Comparison of ENCODE assay signal across 4 worm cellular contexts in the genomic region with DNA sequence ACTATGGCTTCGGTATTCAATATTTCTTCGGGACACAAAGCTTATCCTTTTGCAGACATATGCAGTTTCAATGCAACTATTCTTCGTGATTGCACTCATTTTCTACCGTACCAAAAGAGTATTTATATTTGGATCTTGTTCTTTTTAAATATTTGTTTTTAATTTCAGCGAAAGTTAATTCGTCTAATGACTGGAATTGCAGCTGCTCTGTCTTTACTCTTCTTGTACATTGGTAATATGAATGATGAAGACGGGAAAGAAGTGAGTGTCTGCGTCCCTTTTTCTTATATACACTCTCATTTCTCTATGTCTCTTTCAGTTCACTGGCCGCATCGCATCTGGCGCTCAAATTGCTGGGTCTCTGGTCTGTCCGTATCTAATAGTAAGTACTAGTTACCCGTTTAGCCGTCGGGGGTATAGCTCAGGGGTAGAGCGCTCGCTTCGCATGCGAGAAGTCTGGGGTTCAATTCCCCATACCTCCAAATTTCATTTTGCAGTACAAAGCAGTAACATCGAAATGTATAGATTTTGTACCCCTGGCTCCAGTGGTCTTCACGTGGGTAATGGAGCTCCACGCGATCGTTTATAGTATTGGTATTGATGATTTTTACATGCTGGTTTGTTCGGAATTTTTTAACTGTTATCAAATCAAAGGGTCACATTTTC.
TF ChIP-seq lines count a peak whose summit lies in the region.

No protein-coding gene starts in this region.

TF ChIP-seq in whole organism, L2 larva, 48 proteins besides CTCF, POLR2A, EP300 and RAD21 (continued from another document):
- TF ChIP-seq gmeb-1 (tag; optimal IDR thresholded peaks at IDR 0.05; lab: Kevin White, UChicago) (peak; percentile 66), nhr-11 (tag; optimal IDR thresholded peaks at IDR 0.05; lab: Kevin White, UChicago) (no peak), nhr-21 (tag; optimal IDR thresholded peaks at IDR 0.05; lab: Kevin White, UChicago) (peak; percentile 71), unc-55 (GFP tag; optimal IDR thresholded peaks at IDR 0.05; lab: Kevin White, UChicago) (no peak), ceh-16 (tag; optimal IDR thresholded peaks at IDR 0.05; lab: Kevin White, UChicago) (peak; percentile 48), lsy-2 (tag; optimal IDR thresholded peaks at IDR 0.05; lab: Kevin White, UChicago) (peak; percentile 54 to 56), sem-4 (tag; optimal IDR thresholded peaks at IDR 0.05; lab: Kevin White, UChicago) (peak; percentile 34), elt-1 (tag; optimal IDR thresholded peaks at IDR 0.05; lab: Kevin White, UChicago) (no peak), egl-27 (tag; optimal IDR thresholded peaks at IDR 0.05; lab: Kevin White, UChicago) (peak; percentile 67), ztf-4 (tag; optimal IDR thresholded peaks at IDR 0.05; lab: Kevin White, UChicago) (peak; percentile 45), ceh-82 (tag; optimal IDR thresholded peaks at IDR 0.05; lab: Kevin White, UChicago) (no peak), sma-9 (GFP tag; optimal IDR thresholded peaks at IDR 0.05; lab: Kevin White, UChicago) (peak; percentile 59), sma-9 (tag; optimal IDR thresholded peaks at IDR 0.05; lab: Kevin White, UChicago) (no peak), snpc-4 (tag; optimal IDR thresholded peaks at IDR 0.05; lab: Kevin White, UChicago) (peak; percentile 95), nhr-129 (tag; optimal IDR thresholded peaks at IDR 0.05; lab: Kevin White, UChicago) (peak; percentile 76)
TF ChIP-seq in whole organism, L2 larva: peak in this region for 20.

TF ChIP-seq in whole organism, L4 larva, 104 proteins besides CTCF, POLR2A, EP300 and RAD21 (continued from another document and continues in another):
- no peak for TF ChIP-seq unc-39 (tag; optimal IDR thresholded peaks at IDR 0.05; lab: Kevin White, UChicago)
- TF ChIP-seq nhr-41 (GFP tag; IDR thresholded peaks at IDR 0.05; lab: Robert Waterston, UW) = peak; percentile 62; the same call in 1 of the 2 replicates
- TF ChIP-seq tag-97 (GFP tag; IDR thresholded peaks at IDR 0.05; lab: Robert Waterston, UW) = no peak
- TF ChIP-seq skn-1 (tag; optimal IDR thresholded peaks at IDR 0.05; lab: Kevin White, UChicago) = no peak
- peak; percentile 87 for TF ChIP-seq hmg-1.1 (GFP tag; IDR thresholded peaks at IDR 0.05; lab: Robert Waterston, UW)
- TF ChIP-seq nhr-11 (tag; optimal IDR thresholded peaks at IDR 0.05; lab: Kevin White, UChicago) = no peak
- TF ChIP-seq zag-1 (tag; optimal IDR thresholded peaks at IDR 0.05; lab: Kevin White, UChicago) = no peak
- no peak for TF ChIP-seq spr-3 (GFP tag; optimal IDR thresholded peaks at IDR 0.05; lab: Kevin White, UChicago)
- peak; percentile 81 for TF ChIP-seq snpc-4 (tag; optimal IDR thresholded peaks at IDR 0.05; lab: Kevin White, UChicago)
- TF ChIP-seq F26F4.8 (GFP tag; conservative IDR thresholded peaks at IDR 0.05; lab: Robert Waterston, UW) = peak; percentile 77; the same call in 1 of the 2 replicates
- TF ChIP-seq hif-1 (tag; optimal IDR thresholded peaks at IDR 0.05; lab: Kevin White, UChicago) = peak; percentile 14 to 45
- TF ChIP-seq zip-2 (tag; optimal IDR thresholded peaks at IDR 0.05; lab: Kevin White, UChicago) = no peak
- no peak for TF ChIP-seq aly-2 (tag; optimal IDR thresholded peaks at IDR 0.05; lab: Kevin White, UChicago)
- peak; percentile 79 for TF ChIP-seq madf-9 (GFP tag; conservative IDR thresholded peaks at IDR 0.05; lab: Robert Waterston, UW)
- no peak for TF ChIP-seq egl-27 (tag; optimal IDR thresholded peaks at IDR 0.05; lab: Kevin White, UChicago)
- peak; percentile 49; the same call in 1 of the 2 replicates for TF ChIP-seq saeg-2 (GFP tag; IDR thresholded peaks at IDR 0.05; lab: Robert Waterston, UW)
- TF ChIP-seq F49E8.2 (tag; optimal IDR thresholded peaks at IDR 0.05; lab: Kevin White, UChicago; ENCODE audit: borderline replicate concordance) = no peak
- peak; percentile 12 for TF ChIP-seq nhr-77 (tag; optimal IDR thresholded peaks at IDR 0.05; lab: Kevin White, UChicago)
- TF ChIP-seq mxl-2 (GFP tag; conservative IDR thresholded peaks at IDR 0.05; lab: Robert Waterston, UW) = 0 out of 2 replicates have a peak, but pooled peaks have one; percentile 12
- no peak for TF ChIP-seq Y105C5A.15 (GFP tag; IDR thresholded peaks at IDR 0.05; lab: Robert Waterston, UW)
- TF ChIP-seq lir-3 (tag; optimal IDR thresholded peaks at IDR 0.05; lab: Kevin White, UChicago) = peak; percentile 60
- TF ChIP-seq nhr-6 (tag; optimal IDR thresholded peaks at IDR 0.05; lab: Kevin White, UChicago) = no peak
- peak; percentile 21 for TF ChIP-seq dpl-1 (GFP tag; optimal IDR thresholded peaks at IDR 0.05; lab: Kevin White, UChicago)
- no peak for TF ChIP-seq ztf-11 (tag; optimal IDR thresholded peaks at IDR 0.05; lab: Kevin White, UChicago)
- TF ChIP-seq ceh-20 (GFP tag; IDR thresholded peaks at IDR 0.05; lab: Robert Waterston, UW) = peak; percentile 84
- no peak for TF ChIP-seq set-16 (GFP tag; IDR thresholded peaks at IDR 0.05; lab: Robert Waterston, UW)
- TF ChIP-seq dmd-8 (GFP tag; IDR thresholded peaks at IDR 0.05; lab: Robert Waterston, UW) = peak; percentile 97
- TF ChIP-seq nhr-10 (tag; optimal IDR thresholded peaks at IDR 0.05; lab: Kevin White, UChicago) = no peak
- peak; percentile 87 for TF ChIP-seq lim-7 (GFP tag; IDR thresholded peaks at IDR 0.05; lab: Robert Waterston, UW)
- peak; percentile 41 for TF ChIP-seq spr-1 (tag; optimal IDR thresholded peaks at IDR 0.05; lab: Kevin White, UChicago)
- no peak for TF ChIP-seq lin-13 (GFP tag; optimal IDR thresholded peaks at IDR 0.05; lab: Kevin White, UChicago)
- peak; percentile 75 for TF ChIP-seq nhr-48 (tag; optimal IDR thresholded peaks at IDR 0.05; lab: Kevin White, UChicago)
- TF ChIP-seq aha-1 (tag; lab: Kevin White, UChicago) = peak; percentile 95
- peak in 1 of 2 experiments; percentile 93 for TF ChIP-seq unc-62 (GFP tag; optimal IDR thresholded peaks at IDR 0.05 in 1 of 2; lab: Kevin White, UChicago)
- TF ChIP-seq unc-62 (tag; optimal IDR thresholded peaks at IDR 0.05; lab: Kevin White, UChicago) = no peak
- no peak for TF ChIP-seq ceh-28 (tag; optimal IDR thresholded peaks at IDR 0.05; lab: Kevin White, UChicago)
- TF ChIP-seq D1046.2 (GFP tag; IDR thresholded peaks at IDR 0.05; lab: Robert Waterston, UW) = peak; percentile 86

TF ChIP-seq in whole organism, late embryonic, 69 proteins besides CTCF, POLR2A, EP300 and RAD21 (continued from another document and continues in another):
- TF ChIP-seq tbx-2 (tag; optimal IDR thresholded peaks at IDR 0.05; lab: Kevin White, UChicago) (peak; percentile 80), C08G9.2 (tag; optimal IDR thresholded peaks at IDR 0.05; lab: Kevin White, UChicago) (peak; percentile 77), ztf-16 (tag; optimal IDR thresholded peaks at IDR 0.05; lab: Kevin White, UChicago) (peak; percentile 87), ceh-14 (tag; optimal IDR thresholded peaks at IDR 0.05; lab: Kevin White, UChicago) (peak; percentile 45), sox-2 (GFP tag; IDR thresholded peaks at IDR 0.05; lab: Robert Waterston, UW) (peak; percentile 84), F13H6.1 (tag; optimal IDR thresholded peaks at IDR 0.05; lab: Kevin White, UChicago) (peak; percentile 65), fkh-10 (GFP tag; optimal IDR thresholded peaks at IDR 0.05; lab: Kevin White, UChicago) (peak; percentile 62), hlh-8 (tag; optimal IDR thresholded peaks at IDR 0.05; lab: Kevin White, UChicago) (peak; percentile 59), ref-2 (tag; optimal IDR thresholded peaks at IDR 0.05; lab: Kevin White, UChicago) (peak; percentile 78), elt-2 (tag; optimal IDR thresholded peaks at IDR 0.05; lab: Kevin White, UChicago) (peak; percentile 91), pag-3 (tag; optimal IDR thresholded peaks at IDR 0.05; lab: Kevin White, UChicago; ENCODE audit: borderline replicate concordance) (peak; percentile 11), rnt-1 (tag; optimal IDR thresholded peaks at IDR 0.05; lab: Kevin White, UChicago) (peak; percentile 66), unc-3 (GFP tag; conservative IDR thresholded peaks at IDR 0.05; lab: Robert Waterston, UW) (peak; percentile 87), unc-3 (tag; optimal IDR thresholded peaks at IDR 0.05; lab: Kevin White, UChicago) (peak; percentile 86), unc-55 (GFP tag; optimal IDR thresholded peaks at IDR 0.05; lab: Kevin White, UChicago) (no peak), sdc-2 (tag; optimal IDR thresholded peaks at IDR 0.05; lab: Kevin White, UChicago) (peak; percentile 78), K09A11.1 (tag; optimal IDR thresholded peaks at IDR 0.05; lab: Kevin White, UChicago; ENCODE audit: insufficient read depth) (peak; percentile 71), pax-1 (tag; optimal IDR thresholded peaks at IDR 0.05; lab: Kevin White, UChicago) (no peak), ceh-34 (tag; optimal IDR thresholded peaks at IDR 0.05; lab: Kevin White, UChicago) (peak; percentile 92), fkh-6 (tag; optimal IDR thresholded peaks at IDR 0.05; lab: Kevin White, UChicago) (peak; percentile 90), npax-4 (tag; optimal IDR thresholded peaks at IDR 0.05; lab: Kevin White, UChicago) (peak; percentile 76), zip-5 (tag; optimal IDR thresholded peaks at IDR 0.05; lab: Kevin White, UChicago) (peak; percentile 47), ceh-6 (GFP tag; optimal IDR thresholded peaks at IDR 0.05; lab: Kevin White, UChicago) (peak; percentile 93), elt-4 (tag; optimal IDR thresholded peaks at IDR 0.05; lab: Kevin White, UChicago) (no peak), ets-4 (tag; optimal IDR thresholded peaks at IDR 0.05; lab: Kevin White, UChicago) (peak; percentile 8), Y22D7AL.16 (tag; optimal IDR thresholded peaks at IDR 0.05; lab: Kevin White, UChicago) (peak; percentile 76), nhr-232 (tag; optimal IDR thresholded peaks at IDR 0.05; lab: Kevin White, UChicago) (peak; percentile 82), T23F11.4 (GFP tag; optimal IDR thresholded peaks at IDR 0.05; lab: Kevin White, UChicago) (peak; percentile 90), ama-1 (optimal IDR thresholded peaks at IDR 0.05; lab: Kevin White, UChicago) (no peak), ceh-48 (tag; optimal IDR thresholded peaks at IDR 0.05; lab: Kevin White, UChicago) (peak; percentile 78), ahr-1 (tag; optimal IDR thresholded peaks at IDR 0.05; lab: Kevin White, UChicago) (peak; percentile 49), nhr-11 (tag; optimal IDR thresholded peaks at IDR 0.05; lab: Kevin White, UChicago) (no peak), ceh-9 (tag; optimal IDR thresholded peaks at IDR 0.05; lab: Kevin White, UChicago) (peak; percentile 46), madf-2 (tag; optimal IDR thresholded peaks at IDR 0.05; lab: Kevin White, UChicago) (peak; percentile 81), pha-4 (tag; optimal IDR thresholded peaks at IDR 0.05; lab: Kevin White, UChicago) (no peak), lim-6 (tag; optimal IDR thresholded peaks at IDR 0.05; lab: Kevin White, UChicago) (no peak), lin-11 (tag; optimal IDR thresholded peaks at IDR 0.05; lab: Kevin White, UChicago) (peak; percentile 81), ceh-19 (GFP tag; optimal IDR thresholded peaks at IDR 0.05; lab: Kevin White, UChicago) (peak; percentile 90), pros-1 (tag; optimal IDR thresholded peaks at IDR 0.05; lab: Kevin White, UChicago) (peak; percentile 15)

TF ChIP-seq in whole organism, mixed stage, embryonic, 35 proteins besides CTCF, POLR2A, EP300 and RAD21 (continued from another document):
- no peak for TF ChIP-seq ztf-11 (tag; optimal IDR thresholded peaks at IDR 0.05; lab: Kevin White, UChicago)
